Fruit fly (Drosophila melanogaster) whole organism, pupa: ENCODE data around the gene CG6006.

Experiments
- CG10348 ChIP-seq: fragments of 200-800 bp; sonication (Bioruptor generic); IDR thresholded peaks from 2 replicates; pipeline ENCODE4 v1.3.6; 2022; ENCODE audit warnings: missing biosample characterization, missing genetic modification characterization
- CG12605 ChIP-seq: fragments of 200-800 bp; sonication (Bioruptor generic); IDR thresholded peaks from 2 replicates; pipeline ENCODE4 v1.3.6; 2022; ENCODE audit warnings: missing biosample characterization, missing genetic modification characterization
- CG13204 ChIP-seq: fragments of 200-800 bp; sonication (Bioruptor generic); optimal IDR thresholded peaks from 2 replicates; lab custom pipeline; 2018; ENCODE audit warnings: missing biosample characterization, mild to moderate bottlenecking, missing genetic modification characterization, moderate library complexity
- CG14655 ChIP-seq: fragments of 200-800 bp; sonication (Bioruptor generic); optimal IDR thresholded peaks from 3 replicates; lab custom pipeline; 2017; ENCODE audit warnings: mild to moderate bottlenecking, missing biosample characterization, missing genetic modification reagents, missing genetic modification characterization
- CG15710 ChIP-seq: fragments of 200-800 bp; sonication (Bioruptor generic); optimal IDR thresholded peaks from 2 replicates; lab custom pipeline; 2018; ENCODE audit warnings: missing biosample characterization, mild to moderate bottlenecking, missing genetic modification characterization, moderate library complexity
- CG17806 ChIP-seq: fragments of 200-800 bp; sonication (Bioruptor generic); optimal IDR thresholded peaks from 2 replicates; lab custom pipeline; 2018; ENCODE audit warnings: missing biosample characterization, mild to moderate bottlenecking, missing genetic modification characterization, moderate library complexity
- CG32121 ChIP-seq: fragments of 200-800 bp; sonication (Bioruptor generic); IDR thresholded peaks from 2 replicates; pipeline ENCODE4 v1.3.6; 2022; ENCODE audit warnings: missing biosample characterization, missing genetic modification characterization
- CG34367 ChIP-seq: fragments of 200-800 bp; sonication (Bioruptor generic); optimal IDR thresholded peaks from 2 replicates; lab custom pipeline; 2018; ENCODE audit warnings: missing biosample characterization, mild to moderate bottlenecking, missing genetic modification characterization
- CG4496 ChIP-seq: fragments of 200-800 bp; sonication (Bioruptor generic); IDR thresholded peaks from 3 replicates; pipeline ENCODE4 v1.3.6; 2022; ENCODE audit warnings: missing biosample characterization, missing genetic modification characterization
- CG8159 ChIP-seq: fragments of 200-800 bp; sonication (Bioruptor generic); optimal IDR thresholded peaks from 3 replicates; lab custom pipeline; 2018; ENCODE audit warnings: missing biosample characterization, mild to moderate bottlenecking, missing genetic modification characterization, moderate library complexity
- CG8301 ChIP-seq: fragments of 200-800 bp; sonication (Bioruptor generic); optimal IDR thresholded peaks from 2 replicates; lab custom pipeline; 2018; ENCODE audit warnings: missing biosample characterization, mild to moderate bottlenecking, missing genetic modification characterization
- CG9948 ChIP-seq: fragments of 200-800 bp; sonication (Bioruptor generic); optimal IDR thresholded peaks from 2 replicates; lab custom pipeline; 2018; ENCODE audit warnings: missing biosample characterization, mild to moderate bottlenecking, missing genetic modification characterization, moderate library complexity
- D1 ChIP-seq: fragments of 200-800 bp; sonication (Bioruptor generic); optimal IDR thresholded peaks from 2 replicates; lab custom pipeline; 2018; ENCODE audit warnings: missing biosample characterization, mild to moderate bottlenecking, missing genetic modification characterization, moderate library complexity
- EcR ChIP-seq: fragments of 200-800 bp; sonication (Bioruptor generic); optimal IDR thresholded peaks from 3 replicates; lab custom pipeline; 2019; ENCODE audit warnings: missing biosample characterization, missing genetic modification characterization, mild to moderate bottlenecking, moderate library complexity, missing genetic modification reagents
- Ets98B ChIP-seq: fragments of 200-800 bp; sonication (Bioruptor generic); IDR thresholded peaks from 2 replicates; pipeline ENCODE4 v1.3.6; 2022; ENCODE audit warnings: missing biosample characterization, missing genetic modification characterization
- Pif1A ChIP-seq: fragments of 200-800 bp; sonication (Bioruptor generic); optimal IDR thresholded peaks from 3 replicates; lab custom pipeline; 2016; ENCODE audit warnings: missing biosample characterization, missing genetic modification characterization
- Pif1B ChIP-seq: fragments of 200-800 bp; sonication (Bioruptor generic); optimal IDR thresholded peaks from 3 replicates; lab custom pipeline; 2016; ENCODE audit warnings: missing biosample characterization, missing genetic modification characterization
- Snoo ChIP-seq: fragments of 200-800 bp; sonication (Bioruptor generic); optimal IDR thresholded peaks from 3 replicates; lab custom pipeline; 2017; ENCODE audit warnings: missing biosample characterization, mild to moderate bottlenecking, missing genetic modification characterization, inconsistent platforms
- fd96Ca ChIP-seq: fragments of 200-800 bp; sonication (Bioruptor generic); IDR thresholded peaks from 3 replicates; pipeline ENCODE4 v1.3.6; 2022; ENCODE audit warnings: missing biosample characterization, missing genetic modification characterization
- gl ChIP-seq: fragments of 200-800 bp; sonication (Bioruptor generic); optimal IDR thresholded peaks from 2 replicates; lab custom pipeline; 2018; ENCODE audit warnings: missing biosample characterization, mild to moderate bottlenecking, missing genetic modification characterization
- rn ChIP-seq: fragments of 200-800 bp; sonication (Bioruptor generic); IDR thresholded peaks from 2 replicates; pipeline ENCODE4 v1.3.6; 2022; ENCODE audit warnings: missing biosample characterization, missing genetic modification characterization

The CG6006 gene

DNA sequence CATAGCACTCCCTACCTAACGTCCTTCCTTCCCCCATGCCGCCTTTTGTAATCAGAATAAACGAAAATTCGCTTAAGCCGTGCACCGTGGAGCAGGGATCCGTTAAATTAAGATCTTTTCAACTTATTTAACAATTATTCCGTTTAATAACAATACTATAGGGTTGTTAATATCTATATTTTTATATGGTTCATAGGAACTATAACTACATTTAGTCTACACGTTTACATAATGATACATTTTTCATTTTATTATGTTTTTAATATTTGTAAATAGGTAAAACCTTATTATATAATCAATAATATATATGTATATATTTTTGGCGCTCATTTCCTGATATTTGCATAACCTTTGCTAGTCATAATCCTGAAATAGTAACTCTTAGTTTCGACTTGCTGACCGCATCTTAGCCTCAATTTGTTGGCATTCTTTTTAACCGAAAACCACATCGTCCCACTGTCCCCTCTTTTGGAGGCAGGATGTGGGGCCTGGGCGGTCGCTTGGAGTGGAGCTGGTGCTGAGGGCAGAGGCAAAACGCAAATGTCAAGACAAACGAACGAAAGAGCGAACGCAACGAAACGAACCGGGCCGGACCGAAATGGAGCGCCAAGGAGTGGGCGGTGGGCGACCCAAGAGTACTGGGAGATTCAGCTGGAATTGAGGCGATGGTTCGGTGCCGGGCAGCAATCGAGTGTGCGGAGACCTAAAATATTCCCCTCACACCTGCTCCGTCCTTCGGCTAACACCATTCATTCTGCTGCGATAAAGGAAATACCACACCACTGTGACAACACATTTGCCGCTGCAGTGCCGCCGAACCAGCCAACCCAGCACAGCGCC, 55.2 kb downstream of the CG6006 start:
- TF ChIP-seq CG13204 (GFP tag; lab: Kevin White, UChicago) = peak; percentile 96
- no peak for TF ChIP-seq CG10348
- TF ChIP-seq CG9948 (tag; lab: Kevin White, UChicago) = peak; percentile 89
- peak; percentile 67 for TF ChIP-seq CG8301
- peak; percentile 37; the same call in 1 of the 3 replicates for TF ChIP-seq CG4496 (GFP tag; lab: Robert Waterston, UW)
- peak; percentile 82 for TF ChIP-seq CG34367 (tag; lab: Kevin White, UChicago)
- 0 out of 2 replicates have a peak, but pooled peaks have one; percentile 13 for TF ChIP-seq Ets98B
- peak; percentile 83 for TF ChIP-seq CG17806 (tag; lab: Kevin White, UChicago)
- TF ChIP-seq Snoo (tag; lab: Kevin White, UChicago) = peak; percentile 83
- TF ChIP-seq Pif1B (GFP tag; lab: Kevin White, UChicago) = peak; percentile 62
- TF ChIP-seq gl (tag; lab: Kevin White, UChicago) = no peak
- TF ChIP-seq Pif1A (GFP tag; lab: Kevin White, UChicago) = peak; percentile 69
- 0 out of 2 replicates have a peak, but pooled peaks have one; percentile 31 for TF ChIP-seq CG32121 (GFP tag; lab: Robert Waterston, UW)
- TF ChIP-seq CG8159 (tag; lab: Kevin White, UChicago) = peak; percentile 94
- peak; percentile 83 for TF ChIP-seq CG14655 (GFP tag; lab: Kevin White, UChicago)
- TF ChIP-seq fd96Ca (GFP tag; lab: Robert Waterston, UW) = peak; percentile 29; the same call in 1 of the 3 replicates
- no peak for TF ChIP-seq CG12605 (GFP tag; lab: Robert Waterston, UW)
- peak; percentile 90 for TF ChIP-seq CG15710
- TF ChIP-seq D1 (tag; lab: Kevin White, UChicago) = peak; percentile 78
- no peak for TF ChIP-seq rn (GFP tag; lab: Robert Waterston, UW)
- peak; percentile 56 for TF ChIP-seq EcR

DNA sequence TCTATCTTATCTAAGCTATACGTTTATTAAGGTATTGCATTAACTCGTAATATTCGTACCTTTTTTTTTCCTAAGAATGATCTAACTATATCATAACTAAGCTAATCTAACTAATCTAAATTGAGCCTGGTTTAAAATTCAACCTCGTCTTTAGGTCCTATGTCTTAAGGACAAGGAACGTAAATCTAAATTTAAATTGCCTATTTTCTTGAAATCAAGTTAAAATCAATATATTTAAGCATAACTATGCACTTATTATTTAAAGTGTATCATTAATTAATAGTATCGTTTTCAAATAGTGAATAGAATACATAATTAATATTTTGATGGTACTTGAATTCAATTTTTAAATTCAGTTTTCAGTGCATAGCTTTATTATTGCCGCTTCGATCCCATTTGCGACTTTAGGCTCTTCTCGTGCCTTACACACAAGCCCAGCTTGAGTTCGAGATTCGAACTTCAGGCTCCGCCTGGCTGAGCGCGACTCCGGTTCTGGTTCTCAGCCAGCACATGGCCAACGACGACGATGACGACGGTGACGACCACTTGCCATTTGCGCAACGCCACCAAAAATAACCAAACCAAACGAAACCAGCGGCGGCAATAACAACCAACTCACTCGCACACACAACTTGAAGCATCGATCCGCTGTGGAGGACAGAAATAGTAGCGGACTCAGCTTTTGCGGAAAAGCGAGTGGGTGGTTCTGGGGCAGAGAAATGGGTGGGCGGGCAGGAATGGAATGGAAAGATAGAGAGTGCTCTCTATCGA, 56.2 kb downstream of the CG6006 start:
- peak; percentile 46 for TF ChIP-seq CG34367 (tag; lab: Kevin White, UChicago)
- 0 out of 3 replicates have a peak, but pooled peaks have one; percentile 29 for TF ChIP-seq CG4496 (GFP tag; lab: Robert Waterston, UW)
- TF ChIP-seq Pif1A (GFP tag; lab: Kevin White, UChicago) = peak; percentile 26
- TF ChIP-seq Pif1B (GFP tag; lab: Kevin White, UChicago) = no peak
- peak; percentile 75 for TF ChIP-seq CG14655 (GFP tag; lab: Kevin White, UChicago)
- peak; percentile 54 for TF ChIP-seq CG8301
- TF ChIP-seq CG13204 (GFP tag; lab: Kevin White, UChicago) = peak; percentile 85
- 0 out of 3 replicates have a peak, but pooled peaks have one; percentile 43 for TF ChIP-seq fd96Ca (GFP tag; lab: Robert Waterston, UW)
- TF ChIP-seq gl (tag; lab: Kevin White, UChicago) = no peak
- TF ChIP-seq rn (GFP tag; lab: Robert Waterston, UW) = 0 out of 2 replicates have a peak, but pooled peaks have one; percentile 34
- TF ChIP-seq CG17806 (tag; lab: Kevin White, UChicago) = peak; percentile 52
- TF ChIP-seq CG10348 = no peak
- peak; percentile 39 for TF ChIP-seq EcR
- TF ChIP-seq CG8159 (tag; lab: Kevin White, UChicago) = peak; percentile 74
- TF ChIP-seq CG9948 (tag; lab: Kevin White, UChicago) = peak; percentile 62
- peak; percentile 29; the same call in 1 of the 2 replicates for TF ChIP-seq CG32121 (GFP tag; lab: Robert Waterston, UW)
- TF ChIP-seq D1 (tag; lab: Kevin White, UChicago) = no peak
- TF ChIP-seq CG15710 = peak; percentile 52
- TF ChIP-seq CG12605 (GFP tag; lab: Robert Waterston, UW) = 0 out of 2 replicates have a peak, but pooled peaks have one; percentile 26
- TF ChIP-seq Ets98B = 0 out of 2 replicates have a peak, but pooled peaks have one; percentile 12
- peak; percentile 48 for TF ChIP-seq Snoo (tag; lab: Kevin White, UChicago)

DNA sequence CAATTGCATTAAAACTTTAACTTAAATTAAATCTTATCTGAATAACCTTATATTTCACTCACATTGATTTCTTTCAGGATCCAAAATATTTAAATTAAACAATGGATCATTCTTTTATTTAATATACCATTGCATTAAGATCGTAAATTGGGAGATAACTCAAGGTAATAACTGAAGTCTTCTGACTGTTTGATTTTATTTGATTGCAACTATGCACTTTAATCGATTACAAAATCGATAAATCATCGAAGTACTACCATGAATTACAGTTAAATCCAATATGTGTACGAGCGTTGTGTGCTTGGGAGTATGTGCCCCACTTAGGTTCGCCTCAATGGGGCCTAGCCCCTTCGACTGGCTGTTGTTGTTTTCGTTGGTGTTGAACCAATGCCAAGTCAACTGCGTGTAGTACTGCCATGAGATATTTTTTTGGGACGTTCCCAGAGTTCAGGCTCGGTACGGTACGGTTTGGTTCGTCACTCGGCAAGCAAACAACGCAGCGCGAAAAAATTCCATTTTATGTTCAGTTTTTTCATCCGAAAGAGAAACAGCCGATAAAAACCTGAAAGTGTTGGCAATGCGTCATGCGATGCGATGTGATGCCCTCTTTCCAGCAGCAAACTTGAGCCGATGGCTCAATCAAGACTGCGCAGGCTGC, 57.2 kb downstream of the CG6006 start:
- TF ChIP-seq CG9948 (tag; lab: Kevin White, UChicago) (no peak), CG8159 (tag; lab: Kevin White, UChicago) (no peak), Snoo (tag; lab: Kevin White, UChicago) (no peak), CG17806 (tag; lab: Kevin White, UChicago) (no peak), gl (tag; lab: Kevin White, UChicago) (no peak), CG13204 (GFP tag; lab: Kevin White, UChicago) (no peak), CG10348 (no peak), CG15710 (no peak), EcR (peak; percentile 19), Pif1B (GFP tag; lab: Kevin White, UChicago) (no peak), CG34367 (tag; lab: Kevin White, UChicago) (no peak), Ets98B (no peak), CG4496 (GFP tag; lab: Robert Waterston, UW) (no peak), CG32121 (GFP tag; lab: Robert Waterston, UW) (peak; percentile 22; the same call in 1 of the 2 replicates), D1 (tag; lab: Kevin White, UChicago) (no peak)
